Worm (Caenorhabditis elegans) whole organism, L1 larva: ENCODE results near the gene Y15E3A.4.

Experiments
- C04F5.9 ChIP-seq: sonication (generic microtip); optimal IDR thresholded peaks from 2 replicates; lab custom pipeline; 2016; ENCODE audit warnings: missing genetic modification characterization, missing compliant biosample characterization
- aha-1 ChIP-seq: fragments of 150-350 bp; optimal IDR thresholded peaks from 2 replicates; lab custom pipeline; 2014; ENCODE audit warnings: missing biosample characterization, missing genetic modification characterization
- alr-1 ChIP-seq: fragments of 200-800 bp; sonication (Bioruptor generic); optimal IDR thresholded peaks from 2 replicates; lab custom pipeline; 2018; ENCODE audit warnings: borderline replicate concordance, mild to moderate bottlenecking, missing genetic modification characterization, missing compliant biosample characterization
- ceh-82 ChIP-seq, 3 experiments: fragments of 150-350 bp in 1 of 3; sonication (generic microtip) in 2 of 3; optimal IDR thresholded peaks; 2 replicates each; lab custom pipeline; 2014 to 2017; ENCODE audit warnings: missing biosample characterization in 3 of 3, missing genetic modification characterization in 3 of 3
- ceh-90 ChIP-seq: sonication (generic microtip); optimal IDR thresholded peaks from 2 replicates; lab custom pipeline; 2016; ENCODE audit warnings: missing genetic modification characterization, missing compliant biosample characterization
- ces-1 ChIP-seq: fragments of 150-350 bp; optimal IDR thresholded peaks from 2 replicates; lab custom pipeline; 2014; ENCODE audit warnings: missing biosample characterization, missing genetic modification reagents, missing genetic modification characterization
- efl-1 ChIP-seq, 4 experiments: fragments of 150-350 bp; optimal IDR thresholded peaks in 3 of 4; peaks in 1 of 4; 1 replicate in 1 of 4; 2 replicates in 3 of 4; lab custom pipeline; 2014; ENCODE audit warnings: missing biosample characterization in 2 of 4, missing genetic modification characterization in 2 of 4, missing genetic modification reagents in 2 of 4
- fkh-10 ChIP-seq: sonication (generic microtip); optimal IDR thresholded peaks from 2 replicates; lab custom pipeline; 2017; ENCODE audit warnings: missing biosample characterization, missing genetic modification reagents, missing genetic modification characterization
- fos-1 ChIP-seq: fragments of 150-350 bp; optimal IDR thresholded peaks from 2 replicates; lab custom pipeline; 2014; ENCODE audit warnings: missing biosample characterization, missing genetic modification characterization
- lin-13 ChIP-seq: fragments of 150-350 bp; optimal IDR thresholded peaks from 2 replicates; lab custom pipeline; 2014; ENCODE audit warnings: missing biosample characterization, missing genetic modification reagents, missing genetic modification characterization
- nhr-11 ChIP-seq: fragments of 150-350 bp; optimal IDR thresholded peaks from 2 replicates; lab custom pipeline; 2014; ENCODE audit warnings: missing biosample characterization, missing genetic modification characterization
- nhr-77 ChIP-seq: fragments of 150-350 bp; optimal IDR thresholded peaks from 2 replicates; lab custom pipeline; 2014; ENCODE audit warnings: missing biosample characterization, missing genetic modification characterization
- snpc-4 ChIP-seq: fragments of 150-350 bp; optimal IDR thresholded peaks from 2 replicates; lab custom pipeline; 2014; ENCODE audit warnings: missing biosample characterization, missing genetic modification characterization

ce11 chrX:15325709-15326108 is 5.1 kb upstream of the Y15E3A.4 start, which contains the start of gene Y15E3A.3:
- TF ChIP-seq ceh-90 (no peak), snpc-4 (tag; lab: Kevin White, UChicago) (no peak), ceh-82 (tag; optimal IDR thresholded peaks at IDR 0.05; lab: Kevin White, UChicago) (no peak), fkh-10 (no peak), C04F5.9 (tag; lab: Kevin White, UChicago) (no peak), efl-1 (optimal IDR thresholded peaks at IDR 0.05; lab: Kevin White, UChicago) (no peak), efl-1 (GFP tag; optimal IDR thresholded peaks at IDR 0.05 in 1 of 2; lab: Kevin White, UChicago) (no peak), aha-1 (no peak), nhr-77 (tag; lab: Kevin White, UChicago) (no peak), nhr-11 (tag; lab: Kevin White, UChicago) (no peak), alr-1 (tag; lab: Kevin White, UChicago) (no peak), ces-1 (GFP tag; lab: Kevin White, UChicago) (no peak), fos-1 (tag; lab: Kevin White, UChicago) (no peak), lin-13 (GFP tag; lab: Kevin White, UChicago) (no peak)
